Worm (Caenorhabditis elegans): ENCODE data around the gene ceh-30.

DNA sequence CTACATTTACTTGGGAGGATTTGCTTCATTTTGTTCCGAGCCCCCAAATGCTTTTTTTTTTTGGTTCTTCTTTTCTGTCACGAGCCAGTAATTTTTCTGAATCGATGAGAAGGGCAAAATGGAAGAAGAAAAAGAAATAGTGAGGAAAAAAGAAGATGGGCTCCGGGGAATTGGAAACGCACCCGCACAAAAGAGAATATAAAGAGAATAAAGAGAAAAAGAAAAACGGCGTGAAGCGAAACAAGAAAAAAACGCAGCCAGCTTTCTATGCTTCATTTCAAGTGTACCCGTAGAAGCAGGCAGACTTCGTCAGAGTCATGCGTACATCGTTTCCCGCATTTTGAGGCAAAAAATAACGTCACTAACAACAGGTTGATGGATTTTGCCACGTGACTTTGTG is 47.7 kb downstream of the ceh-30 start:
- TF ChIP-seq ama-1 (optimal IDR thresholded peaks at IDR 0.05) (no peak), pqm-1 (tag; optimal IDR thresholded peaks at IDR 0.05) (no peak), pros-1 (tag; optimal IDR thresholded peaks at IDR 0.05) (no peak), tbx-7 (tag; optimal IDR thresholded peaks at IDR 0.05) (no peak), ceh-45 (GFP tag; IDR thresholded peaks at IDR 0.05) (no peak), pha-4 (tag; optimal IDR thresholded peaks at IDR 0.05) (no peak), K02D7.2 (tag; optimal IDR thresholded peaks at IDR 0.05) (no peak), ttx-3 (tag; optimal IDR thresholded peaks at IDR 0.05) (no peak), dmd-4 (tag; optimal IDR thresholded peaks at IDR 0.05; ENCODE audit: borderline replicate concordance) (no peak), ref-2 (tag; optimal IDR thresholded peaks at IDR 0.05) (no peak)

All from whole organism, late embryonic.